Worm (Caenorhabditis elegans): ENCODE results near the gene pals-29.
A peak's percentile ranks its signal among the peaks of the same experiment; 100 is the strongest.

pals-29 gene

ce11 chrIV:14562649-14563268 is 20.3 kb upstream of the pals-29 start:
- TF ChIP-seq skn-1 (tag; optimal IDR thresholded peaks at IDR 0.05) (no peak), egl-5 (tag; optimal IDR thresholded peaks at IDR 0.05) (no peak), snpc-4 (tag; optimal IDR thresholded peaks at IDR 0.05) (peak; percentile 3), R02D3.7 (tag; optimal IDR thresholded peaks at IDR 0.05) (no peak), ztf-4 (tag; optimal IDR thresholded peaks at IDR 0.05) (no peak), hmg-11 (tag; optimal IDR thresholded peaks at IDR 0.05) (no peak), ceh-9 (tag; optimal IDR thresholded peaks at IDR 0.05) (no peak), elt-2 (tag; optimal IDR thresholded peaks at IDR 0.05) (peak; percentile 50), eor-1 (tag; optimal IDR thresholded peaks at IDR 0.05) (no peak), fkh-10 (GFP tag; optimal IDR thresholded peaks at IDR 0.05) (no peak), ceh-16 (tag; optimal IDR thresholded peaks at IDR 0.05) (no peak), nfya-1 (tag; optimal IDR thresholded peaks at IDR 0.05; ENCODE audit: insufficient read depth) (no peak), nhr-25 (tag; optimal IDR thresholded peaks at IDR 0.05) (no peak), lin-15B (tag; optimal IDR thresholded peaks at IDR 0.05) (no peak), aly-2 (tag; optimal IDR thresholded peaks at IDR 0.05) (no peak), elt-1 (tag; optimal IDR thresholded peaks at IDR 0.05) (no peak), fos-1 (tag; optimal IDR thresholded peaks at IDR 0.05) (no peak), pqm-1 (tag; optimal IDR thresholded peaks at IDR 0.05) (peak; percentile 13), nhr-12 (tag; optimal IDR thresholded peaks at IDR 0.05) (no peak), ama-1 (optimal IDR thresholded peaks at IDR 0.05) (no peak), ZK546.5 (tag; optimal IDR thresholded peaks at IDR 0.05) (no peak), nhr-77 (tag; optimal IDR thresholded peaks at IDR 0.05) (no peak), mdl-1 (tag; optimal IDR thresholded peaks at IDR 0.05) (no peak), pha-4 (tag; optimal IDR thresholded peaks at IDR 0.05) (peak; percentile 34)

ce11 chrIV:14561677-14562076 is 19.3 kb upstream of the pals-29 start:
- TF ChIP-seq ZK546.5 (tag; optimal IDR thresholded peaks at IDR 0.05) = no peak
- TF ChIP-seq fkh-2 (tag; optimal IDR thresholded peaks at IDR 0.05) = no peak
- TF ChIP-seq elt-1 (tag; optimal IDR thresholded peaks at IDR 0.05) = no peak
- TF ChIP-seq elt-2 (tag; optimal IDR thresholded peaks at IDR 0.05) = peak; percentile 83
- TF ChIP-seq pha-4 (tag; optimal IDR thresholded peaks at IDR 0.05) = peak; percentile 79
- no peak for TF ChIP-seq daf-12 (tag; optimal IDR thresholded peaks at IDR 0.05)
- no peak for TF ChIP-seq nfya-1 (tag; optimal IDR thresholded peaks at IDR 0.05; ENCODE audit: insufficient read depth)
- TF ChIP-seq jun-1 (tag; optimal IDR thresholded peaks at IDR 0.05) = peak; percentile 15
- TF ChIP-seq pqm-1 (tag; optimal IDR thresholded peaks at IDR 0.05) = peak; percentile 49
- no peak for TF ChIP-seq nhr-76 (tag; optimal IDR thresholded peaks at IDR 0.05)
- no peak for TF ChIP-seq nhr-237 (tag; optimal IDR thresholded peaks at IDR 0.05)
- no peak for TF ChIP-seq hmg-11 (tag; optimal IDR thresholded peaks at IDR 0.05)
- TF ChIP-seq nhr-28 (tag; optimal IDR thresholded peaks at IDR 0.05) = no peak
- no peak for TF ChIP-seq snpc-4 (tag; optimal IDR thresholded peaks at IDR 0.05)
- no peak for TF ChIP-seq ceh-82 (tag; optimal IDR thresholded peaks at IDR 0.05)
- TF ChIP-seq ceh-16 (tag; optimal IDR thresholded peaks at IDR 0.05) = no peak
- TF ChIP-seq lin-39 (tag; optimal IDR thresholded peaks at IDR 0.05) = no peak
- no peak for TF ChIP-seq mdl-1 (tag; optimal IDR thresholded peaks at IDR 0.05)
- no peak for TF ChIP-seq eor-1 (tag; optimal IDR thresholded peaks at IDR 0.05)
- no peak for TF ChIP-seq nhr-23 (tag; optimal IDR thresholded peaks at IDR 0.05)
- no peak for TF ChIP-seq fos-1 (tag; optimal IDR thresholded peaks at IDR 0.05)
- no peak for TF ChIP-seq egl-27 (tag; optimal IDR thresholded peaks at IDR 0.05)
- no peak for TF ChIP-seq ama-1 (optimal IDR thresholded peaks at IDR 0.05)

DNA sequence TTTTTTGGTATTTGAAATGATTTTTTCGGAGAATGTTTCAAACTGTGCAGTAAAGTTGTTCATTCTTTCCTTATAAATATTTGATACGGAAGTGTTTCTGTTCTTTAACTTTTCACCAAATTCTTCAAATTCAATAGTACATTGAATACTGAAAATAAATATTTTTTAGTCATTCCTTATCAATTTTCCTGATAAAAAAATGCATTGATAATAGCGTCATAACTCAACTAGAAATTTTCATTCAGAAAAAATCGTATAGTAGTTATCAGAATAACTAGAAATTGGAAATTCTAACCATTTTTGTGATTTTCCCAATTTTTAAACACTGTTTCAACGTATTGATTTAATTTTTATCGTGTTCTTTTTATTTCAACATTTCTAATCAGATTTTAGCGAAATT is 16.9 kb upstream of the pals-29 start:
- peak; percentile 32 for TF ChIP-seq pha-4 (tag; optimal IDR thresholded peaks at IDR 0.05)
- peak; percentile 54 for TF ChIP-seq elt-2 (tag; optimal IDR thresholded peaks at IDR 0.05)
- TF ChIP-seq ama-1 (optimal IDR thresholded peaks at IDR 0.05) = no peak
- no peak for TF ChIP-seq nfya-1 (tag; optimal IDR thresholded peaks at IDR 0.05; ENCODE audit: insufficient read depth)
- no peak for TF ChIP-seq nhr-23 (tag; optimal IDR thresholded peaks at IDR 0.05)
- TF ChIP-seq pqm-1 (tag; optimal IDR thresholded peaks at IDR 0.05) = peak; percentile 57
- no peak for TF ChIP-seq nhr-43 (tag; optimal IDR thresholded peaks at IDR 0.05; ENCODE audit: poor library complexity, severe bottlenecking)

- TF ChIP-seq daf-12 (tag; optimal IDR thresholded peaks at IDR 0.05) = no peak
- no peak for TF ChIP-seq ztf-11 (tag; optimal IDR thresholded peaks at IDR 0.05)
- no peak for TF ChIP-seq unc-62 (GFP tag; optimal IDR thresholded peaks at IDR 0.05)
- TF ChIP-seq lin-15B (tag; optimal IDR thresholded peaks at IDR 0.05) = no peak
- TF ChIP-seq elt-2 (tag; optimal IDR thresholded peaks at IDR 0.05) = no peak
- TF ChIP-seq fkh-2 (tag; optimal IDR thresholded peaks at IDR 0.05) = no peak
- TF ChIP-seq nhr-43 (tag; optimal IDR thresholded peaks at IDR 0.05; ENCODE audit: poor library complexity, severe bottlenecking) = no peak
- TF ChIP-seq fos-1 (tag; optimal IDR thresholded peaks at IDR 0.05) = no peak
- TF ChIP-seq nhr-23 (tag; optimal IDR thresholded peaks at IDR 0.05) = no peak
- TF ChIP-seq skn-1 (tag; optimal IDR thresholded peaks at IDR 0.05) = no peak
- TF ChIP-seq tbx-2 (tag; optimal IDR thresholded peaks at IDR 0.05) = no peak
- no peak for TF ChIP-seq nhr-12 (tag; optimal IDR thresholded peaks at IDR 0.05)
- TF ChIP-seq elt-1 (tag; optimal IDR thresholded peaks at IDR 0.05) = no peak
- no peak for TF ChIP-seq nhr-25 (tag; optimal IDR thresholded peaks at IDR 0.05)
- no peak for TF ChIP-seq ama-1 (optimal IDR thresholded peaks at IDR 0.05)
- no peak for TF ChIP-seq lin-39 (tag; optimal IDR thresholded peaks at IDR 0.05)
- TF ChIP-seq pha-4 (tag; optimal IDR thresholded peaks at IDR 0.05) = no peak
Measured at ce11 chrIV:14557642-14558041, 15.2 kb upstream of the pals-29 start.

Measured in whole organism, L3 larva.